Worm (Caenorhabditis elegans) whole organism, L4 larva: ENCODE results near the gene C05E4.12.
A peak's percentile ranks its signal among the peaks of the same experiment; 100 is the strongest.

Source experiments
- D1046.2 ChIP-seq: fragments of 200-800 bp; sonication (Bioruptor generic); IDR thresholded peaks from 2 replicates; pipeline ENCODE4 v1.3.6; 2022; ENCODE audit warnings: missing genetic modification characterization, missing compliant biosample characterization
- F26F4.8 ChIP-seq: fragments of 200-800 bp; sonication (Bioruptor generic); conservative IDR thresholded peaks from 2 replicates; pipeline ENCODE4 v1.3.6; 2022; ENCODE audit warnings: missing genetic modification characterization, missing compliant biosample characterization
- F44E2.7 ChIP-seq: fragments of 200-800 bp; sonication (Bioruptor generic); IDR thresholded peaks from 2 replicates; pipeline ENCODE4 v2.1.2; 2022; ENCODE audit warnings: missing genetic modification characterization, missing compliant biosample characterization
- T20F7.1 ChIP-seq: fragments of 200-800 bp; sonication (Bioruptor generic); optimal IDR thresholded peaks from 2 replicates; lab custom pipeline; 2018; ENCODE audit warnings: mild to moderate bottlenecking, missing genetic modification characterization, missing compliant biosample characterization
- T26A8.4 ChIP-seq: fragments of 200-800 bp; sonication (Bioruptor generic); IDR thresholded peaks from 2 replicates; pipeline ENCODE4 v1.3.6; 2022; ENCODE audit warnings: missing genetic modification characterization, missing compliant biosample characterization
- Y48G9A.11 ChIP-seq: fragments of 200-800 bp; sonication (Bioruptor generic); IDR thresholded peaks from 2 replicates; pipeline ENCODE4 v1.3.6; 2022; ENCODE audit warnings: missing genetic modification reagents, missing genetic modification characterization, missing compliant biosample characterization
- Y5F2A.4 ChIP-seq: fragments of 200-800 bp; sonication (Bioruptor generic); optimal IDR thresholded peaks from 2 replicates; lab custom pipeline; 2018; ENCODE audit warnings: mild to moderate bottlenecking, missing genetic modification characterization, missing compliant biosample characterization
- Y75B8A.6 ChIP-seq: fragments of 200-800 bp; sonication (Bioruptor generic); IDR thresholded peaks from 2 replicates; pipeline ENCODE4 v1.3.6; 2022; ENCODE audit warnings: missing genetic modification reagents, missing genetic modification characterization, missing compliant biosample characterization
- ZK546.5 ChIP-seq, 2 experiments: sonication (generic microtip); optimal IDR thresholded peaks; 2 replicates each; lab custom pipeline; 2017; ENCODE audit warnings: missing biosample characterization in 2 of 2, missing genetic modification characterization in 2 of 2
- aha-1 ChIP-seq: fragments of 150-350 bp; peaks from one replicate; lab custom pipeline; 2014; ENCODE audit warnings: missing biosample characterization, missing genetic modification characterization
- aly-2 ChIP-seq: sonication (generic microtip); optimal IDR thresholded peaks from 2 replicates; lab custom pipeline; 2018; ENCODE audit warnings: missing biosample characterization, missing genetic modification characterization
- attf-4 ChIP-seq: sonication (generic microtip); optimal IDR thresholded peaks from 3 replicates; lab custom pipeline; 2017; ENCODE audit warnings: missing biosample characterization, missing genetic modification characterization
- ceh-20 ChIP-seq: fragments of 200-800 bp; sonication (Bioruptor generic); IDR thresholded peaks from 2 replicates; pipeline ENCODE4 v1.3.6; 2022; ENCODE audit warnings: missing genetic modification reagents, missing genetic modification characterization, missing compliant biosample characterization
- ceh-32 ChIP-seq: sonication (generic microtip); optimal IDR thresholded peaks from 2 replicates; lab custom pipeline; 2016; ENCODE audit warnings: mild to moderate bottlenecking, missing genetic modification characterization, missing compliant biosample characterization; ENCODE audit not compliant: poor library complexity
- ceh-44 ChIP-seq: fragments of 200-800 bp; sonication (Bioruptor generic); IDR thresholded peaks from 2 replicates; pipeline ENCODE4 v1.3.6; 2022; ENCODE audit warnings: missing genetic modification reagents, missing genetic modification characterization, missing compliant biosample characterization
- daf-8 ChIP-seq: fragments of 200-800 bp; sonication (Bioruptor generic); IDR thresholded peaks from 2 replicates; pipeline ENCODE4 v1.3.6; 2022; ENCODE audit warnings: missing genetic modification characterization, missing compliant biosample characterization
- dmd-6 ChIP-seq: fragments of 200-800 bp; sonication (Bioruptor generic); IDR thresholded peaks from 2 replicates; pipeline ENCODE4 v1.3.6; 2022; ENCODE audit warnings: missing genetic modification reagents, missing genetic modification characterization, missing compliant biosample characterization
- dmd-8 ChIP-seq: fragments of 200-800 bp; sonication (Bioruptor generic); IDR thresholded peaks from 2 replicates; pipeline ENCODE4 v1.3.6; 2022; ENCODE audit warnings: missing genetic modification characterization, missing compliant biosample characterization
- dpl-1 ChIP-seq: fragments of 150-350 bp; optimal IDR thresholded peaks from 2 replicates; lab custom pipeline; 2014; ENCODE audit warnings: missing biosample characterization, missing genetic modification reagents, missing genetic modification characterization
- egl-27 ChIP-seq: sonication (generic microtip); optimal IDR thresholded peaks from 3 replicates; lab custom pipeline; 2017; ENCODE audit warnings: missing biosample characterization, missing genetic modification reagents, missing genetic modification characterization
- egl-43 ChIP-seq: fragments of 200-800 bp; sonication (Bioruptor generic); IDR thresholded peaks from 2 replicates; pipeline ENCODE4 v1.3.6; 2022; ENCODE audit warnings: missing genetic modification reagents, missing genetic modification characterization, missing compliant biosample characterization
- fkh-10 ChIP-seq: fragments of 150-350 bp; optimal IDR thresholded peaks from 2 replicates; lab custom pipeline; 2014; ENCODE audit warnings: missing biosample characterization, missing genetic modification reagents, missing genetic modification characterization
- fos-1 ChIP-seq: fragments of 150-350 bp; optimal IDR thresholded peaks from 2 replicates; lab custom pipeline; 2014; ENCODE audit warnings: missing biosample characterization, missing genetic modification characterization
- hif-1 ChIP-seq, 2 experiments: sonication (generic microtip); optimal IDR thresholded peaks; 2 replicates each; lab custom pipeline; 2016 to 2017; ENCODE audit warnings: missing compliant biosample characterization in 2 of 2, missing genetic modification characterization in 2 of 2, missing genetic modification reagents in 2 of 2, missing genotype in 2 of 2, mild to moderate bottlenecking in 1 of 2
- jun-1 ChIP-seq: fragments of 150-350 bp; optimal IDR thresholded peaks from 2 replicates; lab custom pipeline; 2014; ENCODE audit warnings: missing biosample characterization, missing genetic modification reagents, missing genetic modification characterization
- lin-15B ChIP-seq: fragments of 150-350 bp; sonication (generic microtip); optimal IDR thresholded peaks from 3 replicates; lab custom pipeline; 2014; ENCODE audit warnings: missing biosample characterization, missing genetic modification characterization
- lin-39 ChIP-seq: fragments of 150-350 bp; optimal IDR thresholded peaks from 2 replicates; lab custom pipeline; 2014; ENCODE audit warnings: missing biosample characterization, missing genetic modification reagents, missing genetic modification characterization
- lsy-2 ChIP-seq, 2 experiments: fragments of 150-350 bp in 1 of 2; sonication (generic microtip) in 1 of 2; optimal IDR thresholded peaks; 2 replicates each; lab custom pipeline; 2014 to 2017; ENCODE audit warnings: missing biosample characterization in 2 of 2, missing genetic modification characterization in 2 of 2
- mdl-1 ChIP-seq, 2 experiments: fragments of 150-350 bp in 1 of 2; sonication (generic microtip) in 1 of 2; optimal IDR thresholded peaks; 2 replicates each; lab custom pipeline; 2014 to 2017; ENCODE audit warnings: missing biosample characterization in 2 of 2, missing genetic modification characterization in 2 of 2
- mes-2 ChIP-seq: sonication (generic microtip); optimal IDR thresholded peaks from 2 replicates; lab custom pipeline; 2016; ENCODE audit warnings: missing genotype, mild to moderate bottlenecking, missing genetic modification characterization, missing compliant biosample characterization; ENCODE audit not compliant: poor library complexity, severe bottlenecking
- mxl-2 ChIP-seq: fragments of 200-800 bp; sonication (Bioruptor generic); conservative IDR thresholded peaks from 2 replicates; pipeline ENCODE4 v1.3.6; 2022; ENCODE audit warnings: missing genetic modification reagents, missing genetic modification characterization, missing compliant biosample characterization
- mxl-3 ChIP-seq: fragments of 200-800 bp; sonication (Bioruptor generic); optimal IDR thresholded peaks from 2 replicates; lab custom pipeline; 2018; ENCODE audit warnings: mild to moderate bottlenecking, missing genetic modification characterization, missing compliant biosample characterization
- nhr-10 ChIP-seq: fragments of 150-350 bp; optimal IDR thresholded peaks from 2 replicates; lab custom pipeline; 2014; ENCODE audit warnings: missing biosample characterization, missing genetic modification characterization
- nhr-102 ChIP-seq: sonication (generic microtip); optimal IDR thresholded peaks from 2 replicates; lab custom pipeline; 2016; ENCODE audit warnings: mild to moderate bottlenecking, missing genetic modification characterization, moderate library complexity, missing compliant biosample characterization
- nhr-11 ChIP-seq: fragments of 150-350 bp; optimal IDR thresholded peaks from 2 replicates; lab custom pipeline; 2014; ENCODE audit warnings: missing biosample characterization, missing genetic modification characterization
- nhr-237 ChIP-seq: sonication (generic microtip); optimal IDR thresholded peaks from 2 replicates; lab custom pipeline; 2017; ENCODE audit warnings: missing biosample characterization, missing genetic modification characterization
- nhr-41 ChIP-seq: fragments of 200-800 bp; sonication (Bioruptor generic); IDR thresholded peaks from 2 replicates; pipeline ENCODE4 v1.3.6; 2022; ENCODE audit warnings: missing genetic modification reagents, missing genetic modification characterization, missing compliant biosample characterization
- nhr-76 ChIP-seq: fragments of 150-350 bp; optimal IDR thresholded peaks from 2 replicates; lab custom pipeline; 2014; ENCODE audit warnings: missing biosample characterization, missing genetic modification characterization
- pha-4 ChIP-seq, 2 experiments: fragments of 150-350 bp in 1 of 2; fragments of 200-800 bp in 1 of 2; sonication (Bioruptor generic) in 1 of 2; IDR thresholded peaks in 1 of 2; optimal IDR thresholded peaks in 1 of 2; 2 replicates each; pipeline versions ENCODE4 v1.3.6 to Lab custom; 2014 to 2022; ENCODE audit warnings: missing genetic modification characterization in 2 of 2, missing genetic modification reagents in 2 of 2, missing biosample characterization in 1 of 2, missing compliant biosample characterization in 1 of 2
- php-3 ChIP-seq: fragments of 200-800 bp; sonication (Bioruptor generic); IDR thresholded peaks from 2 replicates; pipeline ENCODE4 v1.3.6; 2022; ENCODE audit warnings: missing genetic modification reagents, missing genetic modification characterization, missing compliant biosample characterization
- pqm-1 ChIP-seq: sonication (generic microtip); optimal IDR thresholded peaks from 2 replicates; lab custom pipeline; 2017; ENCODE audit warnings: missing biosample characterization, missing genetic modification characterization
- rbr-2 ChIP-seq: sonication (generic microtip); optimal IDR thresholded peaks from 2 replicates; lab custom pipeline; 2016; ENCODE audit warnings: missing genotype, missing genetic modification characterization, missing compliant biosample characterization
- set-16 ChIP-seq: fragments of 200-800 bp; sonication (Bioruptor generic); IDR thresholded peaks from 2 replicates; pipeline ENCODE4 v1.3.6; 2022; ENCODE audit warnings: missing genetic modification reagents, missing genetic modification characterization, missing compliant biosample characterization
- snpc-1.2 ChIP-seq: fragments of 200-800 bp; sonication (Bioruptor generic); IDR thresholded peaks from 2 replicates; pipeline ENCODE4 v1.3.6; 2022; ENCODE audit warnings: missing genetic modification reagents, missing genetic modification characterization, missing compliant biosample characterization
- snpc-4 ChIP-seq: fragments of 150-350 bp; optimal IDR thresholded peaks from 2 replicates; lab custom pipeline; 2014; ENCODE audit warnings: missing biosample characterization, missing genetic modification characterization
- spr-1 ChIP-seq: sonication (generic microtip); optimal IDR thresholded peaks from 2 replicates; lab custom pipeline; 2016; ENCODE audit warnings: mild to moderate bottlenecking, missing genetic modification characterization, missing compliant biosample characterization
- spr-3 ChIP-seq: fragments of 200-800 bp; sonication (Bioruptor generic); optimal IDR thresholded peaks from 2 replicates; lab custom pipeline; 2018; ENCODE audit warnings: mild to moderate bottlenecking, missing genetic modification characterization, missing compliant biosample characterization
- tra-1 ChIP-seq: fragments of 200-800 bp; sonication (Bioruptor generic); IDR thresholded peaks from 2 replicates; pipeline ENCODE4 v1.3.6; 2022; ENCODE audit warnings: missing genetic modification reagents, missing genetic modification characterization, missing compliant biosample characterization
- unc-62 ChIP-seq, 3 experiments: fragments of 150-350 bp in 1 of 3; sonication (generic microtip); optimal IDR thresholded peaks in 2 of 3; peaks in 1 of 3; 1 replicate in 1 of 3; 2 replicates in 2 of 3; lab custom pipeline; 2014 to 2017; ENCODE audit warnings: missing biosample characterization in 3 of 3, missing genetic modification characterization in 3 of 3, missing genetic modification reagents in 3 of 3, missing genotype in 1 of 3
- zip-2 ChIP-seq: fragments of 150-350 bp; optimal IDR thresholded peaks from 2 replicates; lab custom pipeline; 2014; ENCODE audit warnings: missing biosample characterization, missing genetic modification characterization
- ztf-7 ChIP-seq: fragments of 150-350 bp; optimal IDR thresholded peaks from 2 replicates; lab custom pipeline; 2014; ENCODE audit warnings: missing biosample characterization, missing genetic modification characterization

Gene C05E4.12

DNA sequence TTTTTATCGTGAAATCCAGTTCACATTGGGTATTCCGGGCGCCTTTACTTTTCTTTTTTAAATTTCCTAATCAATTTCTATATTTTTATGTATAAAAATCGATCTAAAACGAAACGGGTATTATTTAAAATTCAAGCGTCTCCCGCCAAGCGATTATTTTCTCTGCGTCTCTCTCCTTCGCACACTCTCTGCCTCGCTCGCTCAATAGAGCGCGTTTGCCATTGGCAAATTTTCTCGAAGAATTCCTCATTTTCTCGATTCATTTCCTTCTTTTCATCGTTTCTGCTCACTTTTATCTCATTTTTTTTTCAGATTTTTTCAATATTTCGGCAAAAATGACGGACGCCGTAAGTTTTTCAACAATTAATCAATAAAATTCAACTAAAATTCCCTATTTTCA lies 11.5 kb upstream of the C05E4.12 start, which contains the start of gene sti-1 (continued):
- TF ChIP-seq rbr-2 = peak; percentile 68
- no peak for TF ChIP-seq daf-8 (GFP tag; lab: Robert Waterston, UW)
- no peak for TF ChIP-seq nhr-41
- TF ChIP-seq T26A8.4 = peak; percentile 55; the same call in 1 of the 2 replicates
- no peak for TF ChIP-seq spr-3 (GFP tag; lab: Kevin White, UChicago)
- TF ChIP-seq nhr-76 (tag; lab: Kevin White, UChicago) = no peak
- TF ChIP-seq nhr-11 (tag; lab: Kevin White, UChicago) = peak; percentile 66
- TF ChIP-seq Y75B8A.6 (GFP tag; lab: Robert Waterston, UW) = no peak
- TF ChIP-seq ceh-20 (GFP tag; lab: Robert Waterston, UW) = peak; percentile 55; the same call in 1 of the 2 replicates
- peak; percentile 30; the same call in 1 of the 2 replicates for TF ChIP-seq dmd-6 (GFP tag; lab: Robert Waterston, UW)
- peak in 1 of 2 experiments; percentile 41 for TF ChIP-seq hif-1 (tag; optimal IDR thresholded peaks at IDR 0.05; lab: Kevin White, UChicago)
- TF ChIP-seq nhr-237 (tag; lab: Kevin White, UChicago) = no peak
- peak; percentile 88 for TF ChIP-seq aha-1 (tag; lab: Kevin White, UChicago)
- TF ChIP-seq mxl-3 (GFP tag; lab: Kevin White, UChicago) = no peak
- TF ChIP-seq dmd-8 = no peak
- TF ChIP-seq pqm-1 (tag; lab: Kevin White, UChicago) = no peak
- no peak for TF ChIP-seq ceh-32 (tag; lab: Kevin White, UChicago)
- TF ChIP-seq tra-1 (GFP tag; lab: Robert Waterston, UW) = 0 out of 2 replicates have a peak, but pooled peaks have one; percentile 40
- peak; percentile 63; the same call in 1 of the 2 replicates for TF ChIP-seq pha-4 (GFP tag; IDR thresholded peaks at IDR 0.05; lab: Robert Waterston, UW)
- peak; percentile 52 for TF ChIP-seq pha-4 (tag; optimal IDR thresholded peaks at IDR 0.05; lab: Kevin White, UChicago)
- no peak for TF ChIP-seq egl-43 (GFP tag; lab: Robert Waterston, UW)
- TF ChIP-seq ZK546.5 (tag; optimal IDR thresholded peaks at IDR 0.05; lab: Kevin White, UChicago) = no peak
- no peak for TF ChIP-seq Y48G9A.11 (GFP tag; lab: Robert Waterston, UW)
- TF ChIP-seq jun-1 = peak; percentile 32
- peak in 1 of 2 experiments; percentile 90 for TF ChIP-seq lsy-2 (tag; optimal IDR thresholded peaks at IDR 0.05; lab: Kevin White, UChicago)
- TF ChIP-seq aly-2 (tag; lab: Kevin White, UChicago) = no peak
- no peak for TF ChIP-seq egl-27
- no peak for TF ChIP-seq T20F7.1 (GFP tag; lab: Kevin White, UChicago)
- no peak for TF ChIP-seq unc-62 (GFP tag; optimal IDR thresholded peaks at IDR 0.05 in 1 of 2; lab: Kevin White, UChicago)
- TF ChIP-seq unc-62 (tag; optimal IDR thresholded peaks at IDR 0.05; lab: Kevin White, UChicago) = no peak
- no peak for TF ChIP-seq F44E2.7 (GFP tag; lab: Robert Waterston, UW)
- no peak for TF ChIP-seq mxl-2 (GFP tag; lab: Robert Waterston, UW)
- no peak for TF ChIP-seq lin-39 (tag; lab: Kevin White, UChicago)
- TF ChIP-seq fos-1 = no peak
- no peak for TF ChIP-seq Y5F2A.4 (GFP tag; lab: Kevin White, UChicago)
- no peak for TF ChIP-seq php-3 (GFP tag; lab: Robert Waterston, UW)
- no peak for TF ChIP-seq nhr-10 (tag; lab: Kevin White, UChicago)
- TF ChIP-seq ztf-7 (tag; lab: Kevin White, UChicago) = peak; percentile 79
- TF ChIP-seq lin-15B (tag; lab: Kevin White, UChicago) = peak; percentile 51
- peak; percentile 60 for TF ChIP-seq nhr-102 (tag; lab: Kevin White, UChicago)
- TF ChIP-seq F26F4.8 (GFP tag; lab: Robert Waterston, UW) = no peak
- TF ChIP-seq snpc-1.2 = no peak
- TF ChIP-seq fkh-10 (GFP tag; lab: Kevin White, UChicago) = peak; percentile 35
- TF ChIP-seq mes-2 (tag; lab: Kevin White, UChicago) = peak; percentile 89
- TF ChIP-seq zip-2 (tag; lab: Kevin White, UChicago) = no peak
- TF ChIP-seq set-16 (GFP tag; lab: Robert Waterston, UW) = no peak
- no peak for TF ChIP-seq snpc-4 (tag; lab: Kevin White, UChicago)
- TF ChIP-seq dpl-1 (GFP tag; lab: Kevin White, UChicago) = peak; percentile 96
- TF ChIP-seq D1046.2 (GFP tag; lab: Robert Waterston, UW) = no peak
- TF ChIP-seq spr-1 = peak; percentile 15
- no peak for TF ChIP-seq attf-4
- no peak for TF ChIP-seq ceh-44
- peak in 1 of 2 experiments; percentile 54 for TF ChIP-seq mdl-1 (tag; optimal IDR thresholded peaks at IDR 0.05; lab: Kevin White, UChicago)
